Worm (Caenorhabditis elegans) whole organism, L2 larva: ENCODE results near the gene srj-39.

Experiments
- C34F6.9 ChIP-seq: fragments of 150-350 bp; optimal IDR thresholded peaks from 2 replicates; lab custom pipeline; 2014; ENCODE audit warnings: missing biosample characterization, missing genetic modification characterization
- F13H6.1 ChIP-seq: sonication (generic microtip); optimal IDR thresholded peaks from 2 replicates; lab custom pipeline; 2016; ENCODE audit warnings: missing genetic modification characterization, missing compliant biosample characterization
- R02D3.7 ChIP-seq: fragments of 150-350 bp; optimal IDR thresholded peaks from 2 replicates; lab custom pipeline; 2014; ENCODE audit warnings: missing biosample characterization, missing genetic modification characterization
- ZK546.5 ChIP-seq: sonication (generic microtip); optimal IDR thresholded peaks from 2 replicates; lab custom pipeline; 2017; ENCODE audit warnings: missing biosample characterization, missing genetic modification characterization
- ama-1 ChIP-seq: fragments of 150-350 bp; optimal IDR thresholded peaks from 2 replicates; lab custom pipeline; 2018; ENCODE audit warnings: inconsistent platforms
- blmp-1 ChIP-seq: sonication (generic microtip); optimal IDR thresholded peaks from 2 replicates; lab custom pipeline; 2017; ENCODE audit warnings: missing genetic modification characterization, mild to moderate bottlenecking, missing compliant biosample characterization, antibody characterized with exemption, moderate library complexity; ENCODE audit not compliant: insufficient read depth
- ceh-16 ChIP-seq: fragments of 150-350 bp; optimal IDR thresholded peaks from 2 replicates; lab custom pipeline; 2014; ENCODE audit warnings: missing biosample characterization, missing genetic modification characterization
- crh-2 ChIP-seq: sonication (generic microtip); optimal IDR thresholded peaks from 2 replicates; lab custom pipeline; 2017; ENCODE audit warnings: missing biosample characterization, missing genetic modification characterization
- dmd-4 ChIP-seq: sonication (generic microtip); optimal IDR thresholded peaks from 2 replicates; lab custom pipeline; 2017; ENCODE audit warnings: missing biosample characterization, missing genetic modification characterization
- egl-27 ChIP-seq: sonication (generic microtip); optimal IDR thresholded peaks from 3 replicates; lab custom pipeline; 2017; ENCODE audit warnings: missing biosample characterization, missing genetic modification reagents, missing genetic modification characterization
- fos-1 ChIP-seq: fragments of 150-350 bp; optimal IDR thresholded peaks from 2 replicates; lab custom pipeline; 2014; ENCODE audit warnings: missing biosample characterization, missing genetic modification characterization
- lin-13 ChIP-seq: fragments of 150-350 bp; optimal IDR thresholded peaks from 2 replicates; lab custom pipeline; 2014; ENCODE audit warnings: missing biosample characterization, missing genetic modification reagents, missing genetic modification characterization
- mab-5 ChIP-seq: fragments of 150-350 bp; optimal IDR thresholded peaks from 2 replicates; lab custom pipeline; 2014; ENCODE audit warnings: missing biosample characterization, missing genetic modification characterization
- mbf-1 ChIP-seq: sonication (generic microtip); optimal IDR thresholded peaks from 2 replicates; lab custom pipeline; 2017; ENCODE audit warnings: missing biosample characterization, missing genetic modification characterization
- nhr-10 ChIP-seq: sonication (generic microtip); optimal IDR thresholded peaks from 2 replicates; lab custom pipeline; 2017; ENCODE audit warnings: missing biosample characterization, missing genetic modification characterization
- nhr-12 ChIP-seq: fragments of 150-350 bp; optimal IDR thresholded peaks from 2 replicates; lab custom pipeline; 2014; ENCODE audit warnings: missing biosample characterization, missing genetic modification characterization
- nhr-129 ChIP-seq: fragments of 150-350 bp; optimal IDR thresholded peaks from 2 replicates; lab custom pipeline; 2014; ENCODE audit warnings: missing biosample characterization, missing genetic modification characterization
- nhr-23 ChIP-seq: fragments of 150-350 bp; optimal IDR thresholded peaks from 2 replicates; lab custom pipeline; 2014; ENCODE audit warnings: missing biosample characterization, missing genetic modification reagents, missing genetic modification characterization
- nhr-25 ChIP-seq: fragments of 150-350 bp; sonication (generic microtip); optimal IDR thresholded peaks from 3 replicates; lab custom pipeline; 2014; ENCODE audit warnings: missing biosample characterization, missing genetic modification characterization
- nhr-6 ChIP-seq: fragments of 150-350 bp; optimal IDR thresholded peaks from 2 replicates; lab custom pipeline; 2014; ENCODE audit warnings: missing biosample characterization, missing genetic modification characterization
- nhr-77 ChIP-seq: fragments of 150-350 bp; optimal IDR thresholded peaks from 2 replicates; lab custom pipeline; 2014; ENCODE audit warnings: missing biosample characterization, missing genetic modification characterization
- peb-1 ChIP-seq: fragments of 150-350 bp; optimal IDR thresholded peaks from 2 replicates; lab custom pipeline; 2014; ENCODE audit warnings: missing biosample characterization, missing genetic modification characterization
- skn-1 ChIP-seq: sonication (generic microtip); optimal IDR thresholded peaks from 2 replicates; lab custom pipeline; 2017; ENCODE audit warnings: missing biosample characterization, missing genetic modification characterization
- sma-3 ChIP-seq: sonication (generic microtip); optimal IDR thresholded peaks from 2 replicates; lab custom pipeline; 2016; ENCODE audit warnings: missing genetic modification reagents, missing genetic modification characterization, missing compliant biosample characterization
- sma-9 ChIP-seq, 2 experiments: fragments of 150-350 bp in 1 of 2; sonication (generic microtip) in 1 of 2; optimal IDR thresholded peaks; 2 replicates each; lab custom pipeline; 2014 to 2016; ENCODE audit warnings: missing genetic modification characterization in 2 of 2, mild to moderate bottlenecking in 1 of 2, missing biosample characterization in 1 of 2, missing compliant biosample characterization in 1 of 2, missing genetic modification reagents in 1 of 2, moderate library complexity in 1 of 2
- unc-62 ChIP-seq: fragments of 150-350 bp; optimal IDR thresholded peaks from 2 replicates; lab custom pipeline; 2014; ENCODE audit warnings: missing biosample characterization, missing genetic modification reagents, missing genetic modification characterization

srj-39 gene

DNA sequence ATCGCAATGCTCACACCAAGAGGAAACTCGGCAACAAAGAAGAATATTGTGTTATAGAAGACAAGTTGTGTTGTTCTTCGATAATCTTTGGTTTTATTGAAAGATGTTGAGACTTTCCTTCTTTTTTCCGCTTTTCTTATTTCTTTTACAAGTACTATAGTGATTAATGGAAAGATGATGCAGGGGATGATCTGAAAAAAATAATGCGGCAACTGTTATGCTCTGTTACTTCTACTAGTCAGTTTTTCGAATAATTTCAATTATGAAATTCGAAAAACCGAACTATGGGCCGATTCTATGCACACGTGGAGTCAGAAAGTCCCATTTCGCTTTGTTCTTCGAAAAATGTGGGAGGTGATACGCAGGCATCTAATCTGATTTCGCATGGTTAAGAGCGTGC lies 2.3 kb downstream of the srj-39 start:
- TF ChIP-seq F13H6.1 (no peak), peb-1 (no peak), ZK546.5 (no peak), fos-1 (tag; lab: Kevin White, UChicago) (no peak), crh-2 (tag; lab: Kevin White, UChicago) (no peak), sma-9 (GFP tag; optimal IDR thresholded peaks at IDR 0.05; lab: Kevin White, UChicago) (no peak), sma-9 (tag; optimal IDR thresholded peaks at IDR 0.05; lab: Kevin White, UChicago) (no peak), ceh-16 (no peak), lin-13 (GFP tag; lab: Kevin White, UChicago) (no peak), unc-62 (GFP tag; lab: Kevin White, UChicago) (no peak), ama-1 (lab: Kevin White, UChicago) (no peak), dmd-4 (tag; lab: Kevin White, UChicago) (no peak), C34F6.9 (tag; lab: Kevin White, UChicago) (no peak), nhr-6 (tag; lab: Kevin White, UChicago) (no peak), skn-1 (tag; lab: Kevin White, UChicago) (no peak), sma-3 (GFP tag; lab: Kevin White, UChicago) (no peak)

DNA sequence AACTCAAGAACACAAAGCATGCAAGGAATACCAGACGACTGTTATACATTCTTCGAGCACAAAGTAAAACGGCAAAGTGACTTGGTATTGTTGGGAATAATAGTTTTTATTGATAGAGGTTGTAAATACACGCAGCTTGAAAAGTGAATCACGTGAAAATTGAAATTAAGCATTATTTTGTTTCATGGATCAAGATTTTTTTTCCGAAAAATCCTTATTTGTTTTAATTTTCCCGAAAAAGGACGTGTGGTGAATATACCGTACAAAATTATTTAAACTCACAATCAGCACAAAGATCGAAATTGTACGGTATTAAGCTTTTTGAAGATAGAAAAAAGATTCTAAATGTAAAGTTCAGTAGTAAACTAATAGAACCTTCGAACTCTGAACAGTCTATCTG lies 5.5 kb downstream of the srj-39 start, which contains the start of gene clc-18:
TSS of gene clc-18 (minus strand) at position 101 of the 400 bp plus-strand sequence.
- TF ChIP-seq crh-2 (tag; lab: Kevin White, UChicago) (no peak), sma-9 (GFP tag; optimal IDR thresholded peaks at IDR 0.05; lab: Kevin White, UChicago) (no peak), sma-9 (tag; optimal IDR thresholded peaks at IDR 0.05; lab: Kevin White, UChicago) (no peak), nhr-25 (tag; lab: Kevin White, UChicago) (no peak), ZK546.5 (no peak), blmp-1 (tag; lab: Kevin White, UChicago) (no peak), nhr-12 (tag; lab: Kevin White, UChicago) (no peak), F13H6.1 (no peak), nhr-129 (tag; lab: Kevin White, UChicago) (no peak)

DNA sequence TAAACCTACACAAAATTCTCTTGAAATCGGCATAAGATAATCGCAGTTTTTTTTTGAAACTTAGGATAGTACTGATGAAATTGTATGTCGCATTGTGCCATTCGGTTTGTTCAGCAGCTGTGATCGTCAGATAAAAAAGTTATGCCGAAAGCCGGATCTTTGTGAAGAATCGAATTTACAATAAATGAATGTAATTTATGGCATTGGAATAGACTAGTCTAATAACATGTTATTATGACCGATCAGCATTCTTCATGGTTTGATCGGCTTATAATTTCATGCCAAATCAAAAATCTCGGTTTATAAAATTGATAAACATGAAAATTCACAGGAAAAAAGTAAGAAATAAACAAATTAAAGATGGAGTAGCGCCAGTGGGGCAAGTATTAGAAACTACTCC lies 8.1 kb downstream of the srj-39 start, which contains the start of gene srw-134:
TSS of gene srw-134 (minus strand) at position 101 of the 400 bp plus-strand sequence.
- TF ChIP-seq nhr-12 (tag; lab: Kevin White, UChicago) (no peak), nhr-129 (tag; lab: Kevin White, UChicago) (no peak), ama-1 (lab: Kevin White, UChicago) (no peak), R02D3.7 (tag; lab: Kevin White, UChicago) (no peak), mab-5 (tag; lab: Kevin White, UChicago) (no peak), mbf-1 (tag; lab: Kevin White, UChicago) (no peak)

- TF ChIP-seq ama-1 (lab: Kevin White, UChicago), result no peak
- TF ChIP-seq nhr-6 (tag; lab: Kevin White, UChicago), result no peak
- no peak for TF ChIP-seq unc-62 (GFP tag; lab: Kevin White, UChicago)
- no peak for TF ChIP-seq sma-3 (GFP tag; lab: Kevin White, UChicago)
Observed at ce11 chrV:4114627-4115026, 10.2 kb downstream of the srj-39 start, which contains the start of gene srw-133. TSS of gene srw-133 (minus strand) at chrV:4114727.

ce11 chrV:4116071-4116470 lies 11.7 kb downstream of the srj-39 start, which contains the start of gene T05B4.8:
TSS of gene T05B4.8 (minus strand) at chrV:4116171.
- TF ChIP-seq egl-27 (tag; lab: Kevin White, UChicago) (no peak), nhr-77 (tag; lab: Kevin White, UChicago) (no peak), nhr-10 (tag; lab: Kevin White, UChicago) (no peak)

ce11 chrV:4118332-4118731 lies 13.9 kb downstream of the srj-39 start, which contains the start of gene T05B4.9:
TSS of gene T05B4.9 (minus strand) at chrV:4118432.
- TF ChIP-seq ama-1 (lab: Kevin White, UChicago), result no peak
- TF ChIP-seq crh-2 (tag; lab: Kevin White, UChicago), result no peak

DNA sequence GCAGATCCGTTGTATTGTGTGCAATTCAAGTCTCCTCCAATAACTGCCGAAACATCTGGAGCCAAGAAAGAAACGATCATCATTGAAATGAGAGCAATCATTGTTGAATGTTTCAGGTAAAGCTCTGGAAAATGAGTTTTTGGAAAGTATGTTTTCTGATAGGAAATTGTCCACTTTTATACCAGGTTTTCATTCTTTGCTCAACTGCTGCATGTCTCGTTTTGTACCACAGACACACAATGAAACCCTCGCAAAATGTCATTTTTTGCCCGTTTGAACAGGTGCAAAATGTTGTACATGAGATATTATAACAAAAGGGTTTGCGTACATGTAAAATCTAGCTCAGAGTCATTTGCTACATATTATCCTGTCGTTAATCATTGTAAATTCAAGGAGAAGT lies 16.2 kb downstream of the srj-39 start, which contains the start of gene T05B4.10:
TSS of gene T05B4.10 (minus strand) at position 101 of the 400 bp plus-strand sequence.
- no peak for TF ChIP-seq crh-2 (tag; lab: Kevin White, UChicago)
- TF ChIP-seq nhr-77 (tag; lab: Kevin White, UChicago), result no peak
- no peak for TF ChIP-seq nhr-129 (tag; lab: Kevin White, UChicago)
- TF ChIP-seq nhr-23, result no peak
- TF ChIP-seq, all 48 proteins: peak for 0
